Fruit fly (Drosophila melanogaster): ENCODE measurements around the gene CG43082.

CG43082 gene

dm6 chr3L:15678284-15678683 lies 16.6 kb downstream of the CG43082 start (continued):
- TF ChIP-seq onecut (GFP tag; IDR thresholded peaks at IDR 0.05) (no peak), sd (tag; optimal IDR thresholded peaks at IDR 0.05) (peak; percentile 86), Ada2b (GFP tag; IDR thresholded peaks at IDR 0.05) (no peak), slp2 (GFP tag; optimal IDR thresholded peaks at IDR 0.05) (no peak), CG14965 (GFP tag; optimal IDR thresholded peaks at IDR 0.05; ENCODE audit: borderline replicate concordance) (no peak), pho (GFP tag; optimal IDR thresholded peaks at IDR 0.05) (no peak), Nf-YA (GFP tag; IDR thresholded peaks at IDR 0.05) (no peak), CG31441 (GFP tag; IDR thresholded peaks at IDR 0.05) (no peak), Lim3 (GFP tag; IDR thresholded peaks at IDR 0.05) (no peak), kni (GFP tag; optimal IDR thresholded peaks at IDR 0.05) (no peak), CG11695 (GFP tag; IDR thresholded peaks at IDR 0.05) (no peak), jigr1 (GFP tag; IDR thresholded peaks at IDR 0.05) (no peak), CG18011 (GFP tag; optimal IDR thresholded peaks at IDR 0.05) (no peak), Ets65A (GFP tag) (peak; percentile 40), ems (GFP tag; optimal IDR thresholded peaks at IDR 0.05) (no peak), Chrac-16 (GFP tag; optimal IDR thresholded peaks at IDR 0.05) (no peak), mirr (GFP tag; optimal IDR thresholded peaks at IDR 0.05) (no peak), mld (GFP tag; IDR thresholded peaks at IDR 0.05; ENCODE audit: partially characterized antibody) (peak; percentile 79; the same call in 2 of the 3 replicates), kay (GFP tag; optimal IDR thresholded peaks at IDR 0.05) (no peak), hkb (optimal IDR thresholded peaks at IDR 0.05) (no peak), hkb (GFP tag; IDR thresholded peaks at IDR 0.05) (no peak), lmd (GFP tag; IDR thresholded peaks at IDR 0.05) (no peak), prd (optimal IDR thresholded peaks at IDR 0.05) (no peak), prd (GFP tag; IDR thresholded peaks at IDR 0.05) (no peak), bbx (GFP tag; IDR thresholded peaks at IDR 0.05; ENCODE audit: partially characterized antibody) (peak; percentile 92), CG11247 (GFP tag; IDR thresholded peaks at IDR 0.05) (no peak), CG10209 (GFP tag; optimal IDR thresholded peaks at IDR 0.05) (no peak), Dll (GFP tag; IDR thresholded peaks at IDR 0.05; ENCODE audit: partially characterized antibody) (0 out of 4 replicates have a peak, but pooled peaks have one; percentile 33), CG9727 (GFP tag; optimal IDR thresholded peaks at IDR 0.05) (no peak), CG10321 (GFP tag; IDR thresholded peaks at IDR 0.05) (no peak), insv (GFP tag; optimal IDR thresholded peaks at IDR 0.05) (no peak), CG3838 (GFP tag; optimal IDR thresholded peaks at IDR 0.05) (no peak), CG42726 (GFP tag; IDR thresholded peaks at IDR 0.05; ENCODE audit: partially characterized antibody) (peak; percentile 78; the same call in 1 of the 2 replicates), B-H1 (GFP tag; IDR thresholded peaks at IDR 0.05) (no peak), zfh2 (GFP tag; optimal IDR thresholded peaks at IDR 0.05) (no peak), CG1603 (tag; optimal IDR thresholded peaks at IDR 0.05) (no peak), CG4328 (GFP tag; optimal IDR thresholded peaks at IDR 0.05) (no peak), CG15514 (GFP tag; optimal IDR thresholded peaks at IDR 0.05) (no peak), nmo (GFP tag; optimal IDR thresholded peaks at IDR 0.05) (peak; percentile 36), CG7987 (GFP tag; optimal IDR thresholded peaks at IDR 0.05) (no peak), CG12236 (GFP tag; optimal IDR thresholded peaks at IDR 0.05) (no peak), fu2 (GFP tag; optimal IDR thresholded peaks at IDR 0.05) (no peak), gce (GFP tag; IDR thresholded peaks at IDR 0.05) (no peak), CG7963 (GFP tag; IDR thresholded peaks at IDR 0.05; ENCODE audit: partially characterized antibody) (peak; percentile 69; the same call in 2 of the 3 replicates), Hr3 (GFP tag; optimal IDR thresholded peaks at IDR 0.05) (no peak), Awh (GFP tag; IDR thresholded peaks at IDR 0.05) (no peak), CG17568 (GFP tag; optimal IDR thresholded peaks at IDR 0.05) (no peak), gcm (GFP tag; optimal IDR thresholded peaks at IDR 0.05) (no peak), tap (tag; optimal IDR thresholded peaks at IDR 0.05) (peak; percentile 11), CG3407 (GFP tag; optimal IDR thresholded peaks at IDR 0.05) (no peak), Max (GFP tag; optimal IDR thresholded peaks at IDR 0.05) (no peak), CG4820 (GFP tag; optimal IDR thresholded peaks at IDR 0.05) (no peak)
